Worm (Caenorhabditis elegans) whole organism, L4 larva: ENCODE data around the gene nas-33.

Experiments
- F37D6.2 ChIP-seq: sonication (generic microtip); optimal IDR thresholded peaks from 2 replicates; lab custom pipeline; 2016; ENCODE audit warnings: mild to moderate bottlenecking, missing genetic modification characterization, missing compliant biosample characterization
- F44E2.7 ChIP-seq: fragments of 200-800 bp; sonication (Bioruptor generic); IDR thresholded peaks from 2 replicates; pipeline ENCODE4 v2.1.2; 2022; ENCODE audit warnings: missing genetic modification characterization, missing compliant biosample characterization
- T20F7.1 ChIP-seq: fragments of 200-800 bp; sonication (Bioruptor generic); optimal IDR thresholded peaks from 2 replicates; lab custom pipeline; 2018; ENCODE audit warnings: mild to moderate bottlenecking, missing genetic modification characterization, missing compliant biosample characterization
- Y48G9A.11 ChIP-seq: fragments of 200-800 bp; sonication (Bioruptor generic); IDR thresholded peaks from 2 replicates; pipeline ENCODE4 v1.3.6; 2022; ENCODE audit warnings: missing genetic modification reagents, missing genetic modification characterization, missing compliant biosample characterization
- Y75B8A.6 ChIP-seq: fragments of 200-800 bp; sonication (Bioruptor generic); IDR thresholded peaks from 2 replicates; pipeline ENCODE4 v1.3.6; 2022; ENCODE audit warnings: missing genetic modification reagents, missing genetic modification characterization, missing compliant biosample characterization
- aha-1 ChIP-seq: fragments of 150-350 bp; peaks from one replicate; lab custom pipeline; 2014; ENCODE audit warnings: missing biosample characterization, missing genetic modification characterization
- ama-1 ChIP-seq: fragments of 150-350 bp; optimal IDR thresholded peaks from 2 replicates; lab custom pipeline; 2014; ENCODE audit warnings: inconsistent platforms, mixed read lengths
- ceh-28 ChIP-seq: fragments of 150-350 bp; optimal IDR thresholded peaks from 2 replicates; lab custom pipeline; 2014; ENCODE audit warnings: missing biosample characterization, missing genetic modification reagents, missing genetic modification characterization
- ceh-44 ChIP-seq: fragments of 200-800 bp; sonication (Bioruptor generic); IDR thresholded peaks from 2 replicates; pipeline ENCODE4 v1.3.6; 2022; ENCODE audit warnings: missing genetic modification reagents, missing genetic modification characterization, missing compliant biosample characterization
- ces-1 ChIP-seq: fragments of 150-350 bp; sonication (generic microtip); optimal IDR thresholded peaks from 4 replicates; lab custom pipeline; 2014; ENCODE audit warnings: missing biosample characterization, missing genetic modification reagents, missing genetic modification characterization
- daf-16 ChIP-seq, 3 experiments: sonication (generic microtip); optimal IDR thresholded peaks; 2 replicates each; lab custom pipeline; 2016 to 2017; ENCODE audit warnings: missing genetic modification characterization in 3 of 3, missing genetic modification reagents in 3 of 3, mild to moderate bottlenecking in 2 of 3, missing compliant biosample characterization in 2 of 3, missing biosample characterization in 1 of 3, moderate library complexity in 1 of 3
- dmd-6 ChIP-seq: fragments of 200-800 bp; sonication (Bioruptor generic); IDR thresholded peaks from 2 replicates; pipeline ENCODE4 v1.3.6; 2022; ENCODE audit warnings: missing genetic modification reagents, missing genetic modification characterization, missing compliant biosample characterization
- dmd-8 ChIP-seq: fragments of 200-800 bp; sonication (Bioruptor generic); IDR thresholded peaks from 2 replicates; pipeline ENCODE4 v1.3.6; 2022; ENCODE audit warnings: missing genetic modification characterization, missing compliant biosample characterization
- dmd-9 ChIP-seq: fragments of 200-800 bp; sonication (Bioruptor generic); IDR thresholded peaks from 2 replicates; pipeline ENCODE4 v1.3.6; 2022; ENCODE audit warnings: missing genetic modification reagents, missing genetic modification characterization, missing compliant biosample characterization
- duxl-1 ChIP-seq: sonication (generic microtip); optimal IDR thresholded peaks from 2 replicates; lab custom pipeline; 2016; ENCODE audit warnings: mild to moderate bottlenecking, missing genetic modification characterization, moderate library complexity, missing compliant biosample characterization; ENCODE audit not compliant: poor library complexity
- dve-1 ChIP-seq: sonication (generic microtip); optimal IDR thresholded peaks from 2 replicates; lab custom pipeline; 2017; ENCODE audit warnings: antibody characterized with exemption, mild to moderate bottlenecking, missing genetic modification characterization, missing compliant biosample characterization; ENCODE audit not compliant: insufficient read depth
- egl-27 ChIP-seq: sonication (generic microtip); optimal IDR thresholded peaks from 3 replicates; lab custom pipeline; 2017; ENCODE audit warnings: missing biosample characterization, missing genetic modification reagents, missing genetic modification characterization
- egl-43 ChIP-seq: fragments of 200-800 bp; sonication (Bioruptor generic); IDR thresholded peaks from 2 replicates; pipeline ENCODE4 v1.3.6; 2022; ENCODE audit warnings: missing genetic modification reagents, missing genetic modification characterization, missing compliant biosample characterization
- fos-1 ChIP-seq: fragments of 150-350 bp; optimal IDR thresholded peaks from 2 replicates; lab custom pipeline; 2014; ENCODE audit warnings: missing biosample characterization, missing genetic modification characterization
- gei-8 ChIP-seq: fragments of 200-800 bp; sonication (Bioruptor generic); optimal IDR thresholded peaks from 2 replicates; lab custom pipeline; 2018; ENCODE audit warnings: mild to moderate bottlenecking, missing genetic modification characterization, missing compliant biosample characterization
- hlh-11 ChIP-seq: fragments of 200-800 bp; sonication (Bioruptor generic); optimal IDR thresholded peaks from 2 replicates; lab custom pipeline; 2018; ENCODE audit warnings: mild to moderate bottlenecking, missing genetic modification characterization, missing compliant biosample characterization
- hlh-30 ChIP-seq: sonication (generic microtip); optimal IDR thresholded peaks from 2 replicates; lab custom pipeline; 2017; ENCODE audit warnings: antibody characterized with exemption, mild to moderate bottlenecking, missing genetic modification characterization, missing compliant biosample characterization; ENCODE audit not compliant: insufficient read depth
- lin-29 ChIP-seq: fragments of 200-800 bp; sonication (Bioruptor generic); IDR thresholded peaks from 2 replicates; pipeline ENCODE4 v1.3.6; 2022; ENCODE audit warnings: missing genetic modification reagents, missing genetic modification characterization, missing compliant biosample characterization
- lin-38 ChIP-seq: fragments of 200-800 bp; sonication (Bioruptor generic); IDR thresholded peaks from 2 replicates; pipeline ENCODE4 v1.3.6; 2022; ENCODE audit warnings: missing genetic modification reagents, missing genetic modification characterization, missing compliant biosample characterization
- madf-9 ChIP-seq: fragments of 200-800 bp; sonication (Bioruptor generic); conservative IDR thresholded peaks from 2 replicates; pipeline ENCODE4 v1.3.6; 2022; ENCODE audit warnings: missing genetic modification reagents, missing genetic modification characterization, missing compliant biosample characterization
- mep-1 ChIP-seq: fragments of 150-350 bp; sonication (generic microtip); optimal IDR thresholded peaks from 3 replicates; lab custom pipeline; 2014; ENCODE audit warnings: missing biosample characterization, missing genetic modification characterization
- mxl-2 ChIP-seq: fragments of 200-800 bp; sonication (Bioruptor generic); conservative IDR thresholded peaks from 2 replicates; pipeline ENCODE4 v1.3.6; 2022; ENCODE audit warnings: missing genetic modification reagents, missing genetic modification characterization, missing compliant biosample characterization
- mxl-3 ChIP-seq: fragments of 200-800 bp; sonication (Bioruptor generic); optimal IDR thresholded peaks from 2 replicates; lab custom pipeline; 2018; ENCODE audit warnings: mild to moderate bottlenecking, missing genetic modification characterization, missing compliant biosample characterization
- nhr-111 ChIP-seq: fragments of 200-800 bp; sonication (Bioruptor generic); optimal IDR thresholded peaks from 2 replicates; lab custom pipeline; 2018; ENCODE audit warnings: mild to moderate bottlenecking, missing genetic modification characterization, missing compliant biosample characterization
- nhr-237 ChIP-seq: sonication (generic microtip); optimal IDR thresholded peaks from 2 replicates; lab custom pipeline; 2017; ENCODE audit warnings: missing biosample characterization, missing genetic modification characterization
- nhr-28 ChIP-seq: fragments of 150-350 bp; optimal IDR thresholded peaks from 2 replicates; lab custom pipeline; 2014; ENCODE audit warnings: missing biosample characterization, missing genetic modification characterization
- nhr-6 ChIP-seq: fragments of 150-350 bp; optimal IDR thresholded peaks from 2 replicates; lab custom pipeline; 2014; ENCODE audit warnings: missing biosample characterization, missing genetic modification characterization
- php-3 ChIP-seq: fragments of 200-800 bp; sonication (Bioruptor generic); IDR thresholded peaks from 2 replicates; pipeline ENCODE4 v1.3.6; 2022; ENCODE audit warnings: missing genetic modification reagents, missing genetic modification characterization, missing compliant biosample characterization
- pqm-1 ChIP-seq: sonication (generic microtip); optimal IDR thresholded peaks from 2 replicates; lab custom pipeline; 2017; ENCODE audit warnings: missing biosample characterization, missing genetic modification characterization
- snpc-4 ChIP-seq: fragments of 150-350 bp; optimal IDR thresholded peaks from 2 replicates; lab custom pipeline; 2014; ENCODE audit warnings: missing biosample characterization, missing genetic modification characterization
- tag-97 ChIP-seq: fragments of 200-800 bp; sonication (Bioruptor generic); IDR thresholded peaks from 2 replicates; pipeline ENCODE4 v1.3.6; 2022; ENCODE audit warnings: missing genetic modification characterization, missing compliant biosample characterization
- tra-1 ChIP-seq: fragments of 200-800 bp; sonication (Bioruptor generic); IDR thresholded peaks from 2 replicates; pipeline ENCODE4 v1.3.6; 2022; ENCODE audit warnings: missing genetic modification reagents, missing genetic modification characterization, missing compliant biosample characterization

Gene nas-33

ce11 chrX:6448866-6449400 is 6.1 kb downstream of the nas-33 start, which contains the start of gene fah-1 (continued):
- no peak for TF ChIP-seq nhr-237 (tag; lab: Kevin White, UChicago)
- TF ChIP-seq nhr-111 (GFP tag; lab: Kevin White, UChicago): no peak
- peak; percentile 86 for TF ChIP-seq aha-1 (tag; lab: Kevin White, UChicago)
- no peak for TF ChIP-seq dmd-9 (GFP tag; lab: Robert Waterston, UW)
- TF ChIP-seq dmd-6: peak; percentile 67
- no peak for TF ChIP-seq lin-29 (GFP tag; lab: Robert Waterston, UW)
- no peak for TF ChIP-seq duxl-1 (tag; lab: Kevin White, UChicago)
- peak; percentile 37 for TF ChIP-seq T20F7.1
- no peak for TF ChIP-seq F37D6.2
- no peak for TF ChIP-seq Y48G9A.11
- TF ChIP-seq, all 104 proteins: peak for 19

- no peak for TF ChIP-seq daf-16 (GFP tag; optimal IDR thresholded peaks at IDR 0.05; lab: Kevin White, UChicago)
- TF ChIP-seq daf-16 (tag; optimal IDR thresholded peaks at IDR 0.05; lab: Kevin White, UChicago): peak; percentile 17
- no peak for TF ChIP-seq fos-1 (tag; lab: Kevin White, UChicago)
Measured at ce11 chrX:6446564-6446963, 8.5 kb downstream of the nas-33 start, which contains the start of gene asp-14. Gene asp-14, minus strand, starts transcription at chrX:6446664.

- peak; percentile 89 for TF ChIP-seq dve-1
- no peak for TF ChIP-seq tra-1 (GFP tag; lab: Robert Waterston, UW)
- peak; percentile 22 for TF ChIP-seq nhr-28 (tag; lab: Kevin White, UChicago)
- no peak for TF ChIP-seq nhr-111 (GFP tag; lab: Kevin White, UChicago)
- TF ChIP-seq daf-16 (GFP tag; optimal IDR thresholded peaks at IDR 0.05; lab: Kevin White, UChicago): no peak
- peak; percentile 91 for TF ChIP-seq daf-16 (tag; optimal IDR thresholded peaks at IDR 0.05; lab: Kevin White, UChicago)
- peak; percentile 99 for TF ChIP-seq php-3 (GFP tag; lab: Robert Waterston, UW)
- no peak for TF ChIP-seq gei-8
- peak; percentile 28 for TF ChIP-seq pqm-1 (tag; lab: Kevin White, UChicago)
- TF ChIP-seq dmd-6: peak; percentile 51
- peak; percentile 5 for TF ChIP-seq T20F7.1
Measured at ce11 chrX:6445239-6445638, 9.8 kb downstream of the nas-33 start.

ce11 chrX:6443373-6443772 is 11.7 kb downstream of the nas-33 start, which contains the start of gene K10C2.7:
Gene K10C2.7, minus strand, starts transcription at chrX:6443473.
- no peak for TF ChIP-seq mxl-2
- peak; percentile 19 for TF ChIP-seq dve-1
- no peak for TF ChIP-seq snpc-4 (tag; lab: Kevin White, UChicago)
- TF ChIP-seq mxl-3 (GFP tag; lab: Kevin White, UChicago): no peak
- TF ChIP-seq nhr-6 (tag; lab: Kevin White, UChicago): no peak
- TF ChIP-seq ceh-28 (tag; lab: Kevin White, UChicago): no peak
- no peak for TF ChIP-seq lin-38 (GFP tag; lab: Robert Waterston, UW)

ce11 chrX:6440464-6440863 is 14.6 kb downstream of the nas-33 start, which contains the start of gene K10C2.14:
Gene K10C2.14, minus strand, starts transcription at chrX:6440564.
- TF ChIP-seq ama-1 (lab: Kevin White, UChicago) (no peak), mxl-3 (GFP tag; lab: Kevin White, UChicago) (no peak), tag-97 (GFP tag; lab: Robert Waterston, UW) (no peak), Y75B8A.6 (GFP tag; lab: Robert Waterston, UW) (no peak), mep-1 (no peak), ces-1 (GFP tag; lab: Kevin White, UChicago) (no peak), egl-43 (GFP tag; lab: Robert Waterston, UW) (no peak)

ce11 chrX:6437545-6437944 is 17.5 kb downstream of the nas-33 start, which contains the start of gene K10C2.8:
Gene K10C2.8, minus strand, starts transcription at chrX:6437645.
- TF ChIP-seq hlh-11 (tag; lab: Kevin White, UChicago) (no peak), php-3 (GFP tag; lab: Robert Waterston, UW) (no peak), F44E2.7 (GFP tag; lab: Robert Waterston, UW) (no peak), madf-9 (no peak), aha-1 (tag; lab: Kevin White, UChicago) (no peak), dmd-6 (no peak), dmd-8 (GFP tag; lab: Robert Waterston, UW) (no peak), hlh-30 (tag; lab: Kevin White, UChicago) (no peak), ceh-44 (GFP tag; lab: Robert Waterston, UW) (no peak), egl-27 (tag; lab: Kevin White, UChicago) (no peak)
